Worm (Caenorhabditis elegans) whole organism, L4 larva: ENCODE data around the gene srh-275.

Experiments used
- D1046.2 ChIP-seq: fragments of 200-800 bp; sonication (Bioruptor generic); IDR thresholded peaks from 2 replicates; pipeline ENCODE4 v1.3.6; 2022; ENCODE audit warnings: missing genetic modification characterization, missing compliant biosample characterization
- F26F4.8 ChIP-seq: fragments of 200-800 bp; sonication (Bioruptor generic); conservative IDR thresholded peaks from 2 replicates; pipeline ENCODE4 v1.3.6; 2022; ENCODE audit warnings: missing genetic modification characterization, missing compliant biosample characterization
- F44E2.7 ChIP-seq: fragments of 200-800 bp; sonication (Bioruptor generic); IDR thresholded peaks from 2 replicates; pipeline ENCODE4 v2.1.2; 2022; ENCODE audit warnings: missing genetic modification characterization, missing compliant biosample characterization
- R02D3.7 ChIP-seq: fragments of 150-350 bp; sonication (generic microtip); optimal IDR thresholded peaks from 3 replicates; lab custom pipeline; 2014; ENCODE audit warnings: missing biosample characterization, missing genetic modification characterization
- T26A8.4 ChIP-seq: fragments of 200-800 bp; sonication (Bioruptor generic); IDR thresholded peaks from 2 replicates; pipeline ENCODE4 v1.3.6; 2022; ENCODE audit warnings: missing genetic modification characterization, missing compliant biosample characterization
- Y105C5A.15 ChIP-seq: fragments of 200-800 bp; sonication (Bioruptor generic); IDR thresholded peaks from 2 replicates; pipeline ENCODE4 v1.3.6; 2022; ENCODE audit warnings: missing genetic modification characterization, missing compliant biosample characterization
- Y5F2A.4 ChIP-seq: fragments of 200-800 bp; sonication (Bioruptor generic); optimal IDR thresholded peaks from 2 replicates; lab custom pipeline; 2018; ENCODE audit warnings: mild to moderate bottlenecking, missing genetic modification characterization, missing compliant biosample characterization
- aha-1 ChIP-seq: fragments of 150-350 bp; peaks from one replicate; lab custom pipeline; 2014; ENCODE audit warnings: missing biosample characterization, missing genetic modification characterization
- arid-1 ChIP-seq: fragments of 200-800 bp; sonication (Bioruptor generic); conservative IDR thresholded peaks from 2 replicates; pipeline ENCODE4 v1.3.6; 2022; ENCODE audit warnings: missing genetic modification reagents, missing genetic modification characterization, missing compliant biosample characterization
- attf-4 ChIP-seq: sonication (generic microtip); optimal IDR thresholded peaks from 3 replicates; lab custom pipeline; 2017; ENCODE audit warnings: missing biosample characterization, missing genetic modification characterization
- ceh-32 ChIP-seq: sonication (generic microtip); optimal IDR thresholded peaks from 2 replicates; lab custom pipeline; 2016; ENCODE audit warnings: mild to moderate bottlenecking, missing genetic modification characterization, missing compliant biosample characterization; ENCODE audit not compliant: poor library complexity
- ceh-62 ChIP-seq: sonication (generic microtip); optimal IDR thresholded peaks from 2 replicates; lab custom pipeline; 2017; ENCODE audit warnings: missing biosample characterization, missing genetic modification characterization
- cey-2 ChIP-seq: sonication (generic microtip); optimal IDR thresholded peaks from 3 replicates; lab custom pipeline; 2017; ENCODE audit warnings: missing genetic modification characterization, mild to moderate bottlenecking, missing compliant biosample characterization, antibody characterized with exemption, borderline replicate concordance; ENCODE audit not compliant: insufficient read depth
- ctbp-1 ChIP-seq: fragments of 200-800 bp; sonication (Bioruptor generic); IDR thresholded peaks from 2 replicates; pipeline ENCODE4 v1.3.6; 2022; ENCODE audit warnings: missing genetic modification reagents, missing genetic modification characterization, missing compliant biosample characterization
- daf-19 ChIP-seq: fragments of 200-800 bp; sonication (Bioruptor generic); conservative IDR thresholded peaks from 2 replicates; pipeline ENCODE4 v1.3.6; 2022; ENCODE audit warnings: missing genetic modification characterization, missing compliant biosample characterization
- egl-27 ChIP-seq: sonication (generic microtip); optimal IDR thresholded peaks from 3 replicates; lab custom pipeline; 2017; ENCODE audit warnings: missing biosample characterization, missing genetic modification reagents, missing genetic modification characterization
- hif-1 ChIP-seq, 2 experiments: sonication (generic microtip); optimal IDR thresholded peaks; 2 replicates each; lab custom pipeline; 2016 to 2017; ENCODE audit warnings: missing compliant biosample characterization in 2 of 2, missing genetic modification characterization in 2 of 2, missing genetic modification reagents in 2 of 2, missing genotype in 2 of 2, mild to moderate bottlenecking in 1 of 2
- hmg-1.1 ChIP-seq: fragments of 200-800 bp; sonication (Bioruptor generic); IDR thresholded peaks from 2 replicates; pipeline ENCODE4 v1.3.6; 2022; ENCODE audit warnings: missing genetic modification reagents, missing genetic modification characterization, missing compliant biosample characterization
- jun-1 ChIP-seq: fragments of 150-350 bp; optimal IDR thresholded peaks from 2 replicates; lab custom pipeline; 2014; ENCODE audit warnings: missing biosample characterization, missing genetic modification reagents, missing genetic modification characterization
- lin-15B ChIP-seq: fragments of 150-350 bp; sonication (generic microtip); optimal IDR thresholded peaks from 3 replicates; lab custom pipeline; 2014; ENCODE audit warnings: missing biosample characterization, missing genetic modification characterization
- lin-29 ChIP-seq: fragments of 200-800 bp; sonication (Bioruptor generic); IDR thresholded peaks from 2 replicates; pipeline ENCODE4 v1.3.6; 2022; ENCODE audit warnings: missing genetic modification reagents, missing genetic modification characterization, missing compliant biosample characterization
- lin-39 ChIP-seq: fragments of 150-350 bp; optimal IDR thresholded peaks from 2 replicates; lab custom pipeline; 2014; ENCODE audit warnings: missing biosample characterization, missing genetic modification reagents, missing genetic modification characterization
- madf-9 ChIP-seq: fragments of 200-800 bp; sonication (Bioruptor generic); conservative IDR thresholded peaks from 2 replicates; pipeline ENCODE4 v1.3.6; 2022; ENCODE audit warnings: missing genetic modification reagents, missing genetic modification characterization, missing compliant biosample characterization
- mes-2 ChIP-seq: sonication (generic microtip); optimal IDR thresholded peaks from 2 replicates; lab custom pipeline; 2016; ENCODE audit warnings: missing genotype, mild to moderate bottlenecking, missing genetic modification characterization, missing compliant biosample characterization; ENCODE audit not compliant: poor library complexity, severe bottlenecking
- mxl-3 ChIP-seq: fragments of 200-800 bp; sonication (Bioruptor generic); optimal IDR thresholded peaks from 2 replicates; lab custom pipeline; 2018; ENCODE audit warnings: mild to moderate bottlenecking, missing genetic modification characterization, missing compliant biosample characterization
- nhr-102 ChIP-seq: sonication (generic microtip); optimal IDR thresholded peaks from 2 replicates; lab custom pipeline; 2016; ENCODE audit warnings: mild to moderate bottlenecking, missing genetic modification characterization, moderate library complexity, missing compliant biosample characterization
- nhr-28 ChIP-seq: fragments of 150-350 bp; optimal IDR thresholded peaks from 2 replicates; lab custom pipeline; 2014; ENCODE audit warnings: missing biosample characterization, missing genetic modification characterization
- nhr-41 ChIP-seq: fragments of 200-800 bp; sonication (Bioruptor generic); IDR thresholded peaks from 2 replicates; pipeline ENCODE4 v1.3.6; 2022; ENCODE audit warnings: missing genetic modification reagents, missing genetic modification characterization, missing compliant biosample characterization
- nhr-42 ChIP-seq: fragments of 200-800 bp; sonication (Bioruptor generic); IDR thresholded peaks from 2 replicates; pipeline ENCODE4 v1.3.6; 2022; ENCODE audit warnings: missing genetic modification characterization, missing compliant biosample characterization
- nhr-77 ChIP-seq: fragments of 150-350 bp; optimal IDR thresholded peaks from 2 replicates; lab custom pipeline; 2014; ENCODE audit warnings: missing biosample characterization, missing genetic modification characterization
- set-16 ChIP-seq: fragments of 200-800 bp; sonication (Bioruptor generic); IDR thresholded peaks from 2 replicates; pipeline ENCODE4 v1.3.6; 2022; ENCODE audit warnings: missing genetic modification reagents, missing genetic modification characterization, missing compliant biosample characterization
- unc-130 ChIP-seq: sonication (generic microtip); optimal IDR thresholded peaks from 2 replicates; lab custom pipeline; 2016; ENCODE audit warnings: missing genetic modification reagents, missing genetic modification characterization, missing compliant biosample characterization
- unc-62 ChIP-seq, 3 experiments: fragments of 150-350 bp in 1 of 3; sonication (generic microtip); optimal IDR thresholded peaks in 2 of 3; peaks in 1 of 3; 1 replicate in 1 of 3; 2 replicates in 2 of 3; lab custom pipeline; 2014 to 2017; ENCODE audit warnings: missing biosample characterization in 3 of 3, missing genetic modification characterization in 3 of 3, missing genetic modification reagents in 3 of 3, missing genotype in 1 of 3
- zip-11 ChIP-seq: fragments of 200-800 bp; sonication (Bioruptor generic); IDR thresholded peaks from 2 replicates; pipeline ENCODE4 v1.3.6; 2022; ENCODE audit warnings: missing genetic modification characterization, missing compliant biosample characterization
- ztf-7 ChIP-seq: fragments of 150-350 bp; optimal IDR thresholded peaks from 2 replicates; lab custom pipeline; 2014; ENCODE audit warnings: missing biosample characterization, missing genetic modification characterization

srh-275 gene

ce11 chrV:7325285-7325684, 27.5 kb upstream of the srh-275 start, which contains the start of gene srx-92:
Gene srx-92, minus strand, starts transcription at chrV:7325385.
- TF ChIP-seq hif-1 (tag; optimal IDR thresholded peaks at IDR 0.05; lab: Kevin White, UChicago) (no peak), arid-1 (GFP tag; lab: Robert Waterston, UW) (no peak), nhr-28 (no peak), nhr-41 (GFP tag; lab: Robert Waterston, UW) (no peak), hmg-1.1 (GFP tag; lab: Robert Waterston, UW) (no peak), D1046.2 (no peak), ceh-32 (tag; lab: Kevin White, UChicago) (no peak), daf-19 (GFP tag; lab: Robert Waterston, UW) (no peak), F44E2.7 (GFP tag; lab: Robert Waterston, UW) (no peak), R02D3.7 (tag; lab: Kevin White, UChicago) (no peak), ceh-62 (tag; lab: Kevin White, UChicago) (no peak), Y105C5A.15 (GFP tag; lab: Robert Waterston, UW) (no peak), nhr-77 (tag; lab: Kevin White, UChicago) (no peak), cey-2 (tag; lab: Kevin White, UChicago) (no peak), lin-15B (tag; lab: Kevin White, UChicago) (no peak), ctbp-1 (GFP tag; lab: Robert Waterston, UW) (no peak), aha-1 (tag; lab: Kevin White, UChicago) (no peak), ztf-7 (no peak)
- TF ChIP-seq, all 104 proteins: peak for 0

- TF ChIP-seq nhr-102 (tag; lab: Kevin White, UChicago) = no peak
- no peak for TF ChIP-seq ceh-62 (tag; lab: Kevin White, UChicago)
- no peak for TF ChIP-seq mxl-3 (GFP tag; lab: Kevin White, UChicago)
- no peak for TF ChIP-seq hif-1 (tag; optimal IDR thresholded peaks at IDR 0.05; lab: Kevin White, UChicago)
- TF ChIP-seq jun-1 (tag; lab: Kevin White, UChicago) = no peak
- no peak for TF ChIP-seq attf-4 (tag; lab: Kevin White, UChicago)
- TF ChIP-seq unc-62 (GFP tag; optimal IDR thresholded peaks at IDR 0.05 in 1 of 2; lab: Kevin White, UChicago) = no peak
- no peak for TF ChIP-seq unc-62 (tag; optimal IDR thresholded peaks at IDR 0.05; lab: Kevin White, UChicago)
- TF ChIP-seq nhr-41 (GFP tag; lab: Robert Waterston, UW) = no peak
Measured at ce11 chrV:7326928-7327327, 25.9 kb upstream of the srh-275 start, which contains the start of gene F10G2.4. Gene F10G2.4, plus strand, starts transcription at chrV:7327228.

ce11 chrV:7328092-7328491, 24.7 kb upstream of the srh-275 start, which contains the start of gene clec-7:
Gene clec-7, plus strand, starts transcription at chrV:7328392.
- no peak for TF ChIP-seq T26A8.4
- TF ChIP-seq unc-62 (GFP tag; optimal IDR thresholded peaks at IDR 0.05 in 1 of 2; lab: Kevin White, UChicago) = peak in 1 of 2 experiments; percentile 43
- no peak for TF ChIP-seq unc-62 (tag; optimal IDR thresholded peaks at IDR 0.05; lab: Kevin White, UChicago)
- TF ChIP-seq, all 104 proteins: peak for 1

- no peak for TF ChIP-seq madf-9
- TF ChIP-seq unc-130 (GFP tag; lab: Kevin White, UChicago) = no peak
- no peak for TF ChIP-seq lin-29 (GFP tag; lab: Robert Waterston, UW)
- no peak for TF ChIP-seq Y5F2A.4 (GFP tag; lab: Kevin White, UChicago)
- TF ChIP-seq, all 104 proteins: peak for 0
Measured at ce11 chrV:7330868-7331267, 21.9 kb upstream of the srh-275 start, which contains the start of gene F10G2.2. Gene F10G2.2, plus strand, starts transcription at chrV:7331168.

ce11 chrV:7332253-7332652, 20.6 kb upstream of the srh-275 start, which contains the start of gene F10G2.1:
Gene F10G2.1, plus strand, starts transcription at chrV:7332553.
- TF ChIP-seq set-16 (GFP tag; lab: Robert Waterston, UW) = no peak
- TF ChIP-seq lin-39 (tag; lab: Kevin White, UChicago) = no peak
- TF ChIP-seq zip-11 = no peak
- no peak for TF ChIP-seq nhr-77 (tag; lab: Kevin White, UChicago)
- peak; percentile 72 for TF ChIP-seq aha-1 (tag; lab: Kevin White, UChicago)
- no peak for TF ChIP-seq hmg-1.1 (GFP tag; lab: Robert Waterston, UW)
- no peak for TF ChIP-seq egl-27
- TF ChIP-seq nhr-42 (GFP tag; lab: Robert Waterston, UW) = no peak
- TF ChIP-seq F26F4.8 (GFP tag; lab: Robert Waterston, UW) = no peak
- peak in 1 of 2 experiments; percentile 43 for TF ChIP-seq unc-62 (GFP tag; optimal IDR thresholded peaks at IDR 0.05 in 1 of 2; lab: Kevin White, UChicago)
- no peak for TF ChIP-seq unc-62 (tag; optimal IDR thresholded peaks at IDR 0.05; lab: Kevin White, UChicago)
- TF ChIP-seq mes-2 (tag; lab: Kevin White, UChicago) = no peak
